Worm (Caenorhabditis elegans) whole organism, L4/young adult: ENCODE measurements around the gene sar-1.

Experiments used
- dao-5 ChIP-seq: sonication (generic microtip); optimal IDR thresholded peaks from 2 replicates; lab custom pipeline; 2016; ENCODE audit warnings: missing genotype, missing genetic modification characterization, moderate library complexity, missing compliant biosample characterization
- him-1 ChIP-seq: sonication (generic microtip); optimal IDR thresholded peaks from 2 replicates; lab custom pipeline; 2016; ENCODE audit warnings: missing genotype, missing genetic modification reagents, missing genetic modification characterization, missing compliant biosample characterization

- TF ChIP-seq dao-5 (tag; lab: Kevin White, UChicago) (no peak), him-1 (tag; lab: Kevin White, UChicago) (no peak)
Measured at ce11 chrIV:4465184-4465583, 47.9 kb downstream of the sar-1 start, which contains the start of gene M01H9.5.
